Worm (Caenorhabditis elegans) whole organism, L3 larva: ENCODE data around the gene F56D6.18.

ENCODE experiments used
- aly-2 ChIP-seq: fragments of 150-350 bp; optimal IDR thresholded peaks from 2 replicates; lab custom pipeline; 2014; ENCODE audit warnings: missing biosample characterization, missing genetic modification characterization
- ama-1 ChIP-seq: fragments of 150-350 bp; optimal IDR thresholded peaks from 2 replicates; lab custom pipeline; 2018
- mdl-1 ChIP-seq: fragments of 150-350 bp; optimal IDR thresholded peaks from 2 replicates; lab custom pipeline; 2014; ENCODE audit warnings: missing biosample characterization, missing genetic modification characterization
- snpc-4 ChIP-seq: fragments of 150-350 bp; optimal IDR thresholded peaks from 2 replicates; lab custom pipeline; 2014; ENCODE audit warnings: missing biosample characterization, missing genetic modification characterization
- unc-62 ChIP-seq: fragments of 150-350 bp; sonication (generic microtip); optimal IDR thresholded peaks from 4 replicates; lab custom pipeline; 2014; ENCODE audit warnings: missing biosample characterization, missing genetic modification reagents, missing genetic modification characterization
- ztf-4 ChIP-seq: fragments of 150-350 bp; optimal IDR thresholded peaks from 2 replicates; lab custom pipeline; 2014; ENCODE audit warnings: missing biosample characterization, missing genetic modification characterization

DNA sequence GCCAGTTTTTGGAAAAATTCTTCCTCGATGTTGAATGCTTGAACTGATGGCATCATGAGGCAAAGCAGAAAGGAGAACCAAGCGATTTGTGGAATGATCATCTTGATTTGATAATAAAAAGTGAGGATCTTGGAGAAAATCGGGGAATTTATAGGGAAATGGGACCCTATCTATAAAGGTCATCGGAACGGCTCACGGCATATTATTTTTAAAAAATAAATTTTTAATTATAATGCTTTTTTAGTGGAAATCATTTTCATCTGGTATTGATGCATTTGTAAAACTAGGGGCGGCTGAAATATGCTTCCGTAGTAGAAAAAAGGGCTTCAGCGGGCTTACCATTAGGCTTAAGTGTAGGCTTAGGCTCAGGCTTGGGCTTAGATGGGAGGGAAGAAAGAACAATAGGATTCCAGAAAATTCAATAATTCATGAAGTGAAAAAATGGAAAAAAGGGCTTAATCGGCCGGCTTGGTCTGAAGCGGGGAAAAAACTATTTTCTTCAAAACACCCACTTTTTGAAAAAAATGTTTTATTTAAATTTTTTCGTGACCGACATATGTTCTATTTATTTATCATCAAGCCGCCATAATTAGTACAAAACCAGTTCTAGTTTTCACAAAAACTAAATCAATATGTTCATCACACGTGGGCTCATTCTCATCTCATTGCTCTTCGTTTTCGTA lies 4.1 kb downstream of the F56D6.18 start, which contains the start of the genes F56D6.22 and F56D6.12:
- no peak for TF ChIP-seq snpc-4 (tag; lab: Kevin White, UChicago)
- TF ChIP-seq ama-1 (lab: Kevin White, UChicago), result no peak
- TF ChIP-seq ztf-4 (tag; lab: Kevin White, UChicago), result no peak
- no peak for TF ChIP-seq aly-2
- TF ChIP-seq unc-62 (GFP tag; lab: Kevin White, UChicago), result no peak
- TF ChIP-seq mdl-1, result no peak
